Worm (Caenorhabditis elegans) whole organism, young adult: Measurements from ENCODE around the gene fbxa-54.

Source experiments
- D2030.7 ChIP-seq: fragments of 200-800 bp; sonication (Bioruptor generic); IDR thresholded peaks from 2 replicates; pipeline ENCODE4 v1.3.6; 2022; ENCODE audit warnings: missing genetic modification reagents, missing genetic modification characterization, missing compliant biosample characterization
- F33H1.4 ChIP-seq: fragments of 200-800 bp; sonication (Bioruptor generic); IDR thresholded peaks from 2 replicates; pipeline ENCODE4 v1.3.6; 2022; ENCODE audit warnings: missing genetic modification reagents, missing genetic modification characterization, missing compliant biosample characterization
- F52B5.7 ChIP-seq: sonication (generic microtip); optimal IDR thresholded peaks from 2 replicates; lab custom pipeline; 2016; ENCODE audit warnings: mild to moderate bottlenecking, missing genetic modification characterization, missing compliant biosample characterization
- K12H6.12 ChIP-seq: fragments of 200-800 bp; sonication (Bioruptor generic); optimal IDR thresholded peaks from 2 replicates; lab custom pipeline; 2018; ENCODE audit warnings: mild to moderate bottlenecking, missing genetic modification characterization, missing compliant biosample characterization
- Y56A3A.18 ChIP-seq: fragments of 200-800 bp; sonication (Bioruptor generic); IDR thresholded peaks from 2 replicates; pipeline ENCODE4 v1.3.6; 2022; ENCODE audit warnings: missing genetic modification reagents, missing genetic modification characterization, missing compliant biosample characterization
- Y95B8A.8 ChIP-seq: fragments of 200-800 bp; sonication (Bioruptor generic); IDR thresholded peaks from 2 replicates; pipeline ENCODE4 v1.3.6; 2022; ENCODE audit warnings: missing genetic modification reagents, missing genetic modification characterization, missing compliant biosample characterization
- ZK185.1 ChIP-seq: sonication (generic microtip); optimal IDR thresholded peaks from 2 replicates; lab custom pipeline; 2016; ENCODE audit warnings: mild to moderate bottlenecking, missing genetic modification characterization, missing compliant biosample characterization; ENCODE audit not compliant: poor library complexity, severe bottlenecking
- aptf-3 ChIP-seq: fragments of 200-800 bp; sonication (Bioruptor generic); IDR thresholded peaks from 2 replicates; pipeline ENCODE4 v1.3.6; 2022; ENCODE audit warnings: missing genetic modification characterization, missing compliant biosample characterization
- athp-1 ChIP-seq: sonication (generic microtip); optimal IDR thresholded peaks from 2 replicates; lab custom pipeline; 2017; ENCODE audit warnings: mild to moderate bottlenecking, missing genetic modification characterization, missing compliant biosample characterization
- attf-5 ChIP-seq: fragments of 200-800 bp; sonication (Bioruptor generic); optimal IDR thresholded peaks from 2 replicates; lab custom pipeline; 2018; ENCODE audit warnings: mild to moderate bottlenecking, missing genetic modification characterization, missing compliant biosample characterization
- cebp-1 ChIP-seq, 2 experiments: fragments of 200-800 bp in 1 of 2; sonication (Bioruptor generic) in 1 of 2; sonication (generic microtip) in 1 of 2; IDR thresholded peaks in 1 of 2; optimal IDR thresholded peaks in 1 of 2; 2 replicates each; pipeline versions ENCODE4 v1.3.6 to Lab custom; 2017 to 2022; ENCODE audit warnings: missing compliant biosample characterization in 2 of 2, missing genetic modification characterization in 2 of 2, mild to moderate bottlenecking in 1 of 2, missing genetic modification reagents in 1 of 2, moderate library complexity in 1 of 2
- cebp-2 ChIP-seq: fragments of 200-800 bp; sonication (Bioruptor generic); IDR thresholded peaks from 2 replicates; pipeline ENCODE4 v1.3.6; 2022; ENCODE audit warnings: missing genetic modification characterization, missing compliant biosample characterization
- ceh-27 ChIP-seq: fragments of 200-800 bp; sonication (Bioruptor generic); optimal IDR thresholded peaks from 2 replicates; lab custom pipeline; 2018; ENCODE audit warnings: mild to moderate bottlenecking, missing genetic modification characterization, moderate library complexity, missing compliant biosample characterization
- ceh-58 ChIP-seq: fragments of 200-800 bp; sonication (Bioruptor generic); IDR thresholded peaks from 2 replicates; pipeline ENCODE4 v1.3.6; 2022; ENCODE audit warnings: missing genetic modification characterization, missing compliant biosample characterization
- ceh-91 ChIP-seq: fragments of 200-800 bp; sonication (Bioruptor generic); IDR thresholded peaks from 2 replicates; pipeline ENCODE4 v1.3.6; 2022; ENCODE audit warnings: missing genetic modification reagents, missing genetic modification characterization, missing compliant biosample characterization
- chd-7 ChIP-seq: sonication (generic microtip); optimal IDR thresholded peaks from 2 replicates; lab custom pipeline; 2016; ENCODE audit warnings: mild to moderate bottlenecking, missing genetic modification characterization, moderate library complexity, missing compliant biosample characterization
- dox-1 ChIP-seq: fragments of 200-800 bp; sonication (Bioruptor generic); IDR thresholded peaks from 2 replicates; pipeline ENCODE4 v1.3.6; 2022; ENCODE audit warnings: missing genetic modification reagents, missing genetic modification characterization, missing compliant biosample characterization
- egl-44 ChIP-seq: fragments of 200-800 bp; sonication (Bioruptor generic); IDR thresholded peaks from 2 replicates; pipeline ENCODE4 v1.3.6; 2022; ENCODE audit warnings: missing genetic modification reagents, missing genetic modification characterization, missing compliant biosample characterization
- ekl-4 ChIP-seq: fragments of 200-800 bp; sonication (Bioruptor generic); IDR thresholded peaks from 2 replicates; pipeline ENCODE4 v1.3.6; 2022; ENCODE audit warnings: missing genetic modification reagents, missing genetic modification characterization, missing compliant biosample characterization
- fkh-3 ChIP-seq: sonication (generic microtip); optimal IDR thresholded peaks from 2 replicates; lab custom pipeline; 2016; ENCODE audit warnings: mild to moderate bottlenecking, missing genetic modification characterization, missing compliant biosample characterization
- gei-17 ChIP-seq: fragments of 200-800 bp; sonication (Bioruptor generic); optimal IDR thresholded peaks from 2 replicates; lab custom pipeline; 2018; ENCODE audit warnings: mild to moderate bottlenecking, missing genetic modification characterization, missing compliant biosample characterization
- him-1 ChIP-seq: sonication (generic microtip); optimal IDR thresholded peaks from 2 replicates; lab custom pipeline; 2016; ENCODE audit warnings: missing genotype, missing genetic modification reagents, missing genetic modification characterization, missing compliant biosample characterization
- hmg-1.2 ChIP-seq: fragments of 200-800 bp; sonication (Bioruptor generic); IDR thresholded peaks from 2 replicates; pipeline ENCODE4 v1.3.6; 2022; ENCODE audit warnings: missing genetic modification reagents, missing genetic modification characterization, missing compliant biosample characterization
- hmg-20 ChIP-seq: fragments of 200-800 bp; sonication (Bioruptor generic); IDR thresholded peaks from 2 replicates; pipeline ENCODE4 v1.3.6; 2022; ENCODE audit warnings: missing genetic modification reagents, missing genetic modification characterization, missing compliant biosample characterization
- lag-1 ChIP-seq: fragments of 200-800 bp; sonication (Bioruptor generic); IDR thresholded peaks from 2 replicates; pipeline ENCODE4 v1.3.6; 2022; ENCODE audit warnings: missing genetic modification reagents, missing genetic modification characterization, missing compliant biosample characterization
- let-526 ChIP-seq: fragments of 200-800 bp; sonication (Bioruptor generic); IDR thresholded peaks from 2 replicates; pipeline ENCODE4 v1.3.6; 2022; ENCODE audit warnings: missing genetic modification reagents, missing genetic modification characterization, missing compliant biosample characterization
- lsy-27 ChIP-seq: sonication (generic microtip); optimal IDR thresholded peaks from 2 replicates; lab custom pipeline; 2017; ENCODE audit warnings: missing genetic modification characterization, mild to moderate bottlenecking, missing compliant biosample characterization, antibody characterized with exemption, missing genotype, borderline replicate concordance; ENCODE audit not compliant: insufficient read depth
- mcd-1 ChIP-seq: fragments of 200-800 bp; sonication (Bioruptor generic); IDR thresholded peaks from 2 replicates; pipeline ENCODE4 v1.3.6; 2022; ENCODE audit warnings: missing genetic modification reagents, missing genetic modification characterization, missing compliant biosample characterization
- nfya-1 ChIP-seq: sonication (generic microtip); optimal IDR thresholded peaks from 2 replicates; lab custom pipeline; 2017; ENCODE audit warnings: antibody characterized with exemption, missing compliant biosample characterization, missing genetic modification characterization, borderline replicate concordance; ENCODE audit not compliant: insufficient read depth
- nfyb-1 ChIP-seq: fragments of 200-800 bp; sonication (Bioruptor generic); IDR thresholded peaks from 2 replicates; pipeline ENCODE4 v1.3.6; 2022; ENCODE audit warnings: missing genetic modification reagents, missing genetic modification characterization, missing compliant biosample characterization
- nhr-179 ChIP-seq: sonication (generic microtip); optimal IDR thresholded peaks from 2 replicates; lab custom pipeline; 2016; ENCODE audit warnings: mild to moderate bottlenecking, missing genetic modification characterization, missing compliant biosample characterization
- nhr-27 ChIP-seq: fragments of 200-800 bp; sonication (Bioruptor generic); optimal IDR thresholded peaks from 2 replicates; lab custom pipeline; 2018; ENCODE audit warnings: mild to moderate bottlenecking, missing genetic modification characterization, moderate library complexity, missing compliant biosample characterization
- nhr-80 ChIP-seq: sonication (generic microtip); optimal IDR thresholded peaks from 2 replicates; lab custom pipeline; 2016; ENCODE audit warnings: missing genetic modification characterization, missing compliant biosample characterization
- rec-8 ChIP-seq, 2 experiments: sonication (generic microtip); optimal IDR thresholded peaks; 2 replicates each; lab custom pipeline; 2016; ENCODE audit warnings: mild to moderate bottlenecking in 2 of 2, missing genetic modification characterization in 2 of 2, missing genetic modification reagents in 2 of 2, missing genotype in 2 of 2, missing biosample characterization in 1 of 2, missing compliant biosample characterization in 1 of 2, moderate library complexity in 1 of 2
- repo-1 ChIP-seq: sonication (generic microtip); optimal IDR thresholded peaks from 2 replicates; lab custom pipeline; 2017; ENCODE audit warnings: mild to moderate bottlenecking, missing genetic modification characterization, missing compliant biosample characterization
- snpc-1.1 ChIP-seq: sonication (generic microtip); optimal IDR thresholded peaks from 2 replicates; lab custom pipeline; 2017; ENCODE audit warnings: missing genetic modification characterization, mild to moderate bottlenecking, missing compliant biosample characterization, antibody characterized with exemption, moderate library complexity, missing genotype, missing genetic modification reagents; ENCODE audit not compliant: insufficient read depth
- tbx-9 ChIP-seq: sonication (generic microtip); optimal IDR thresholded peaks from 2 replicates; lab custom pipeline; 2016; ENCODE audit warnings: borderline replicate concordance, missing genetic modification characterization, inconsistent platforms, missing compliant biosample characterization
- tlf-1 ChIP-seq: fragments of 200-800 bp; sonication (Bioruptor generic); optimal IDR thresholded peaks from 2 replicates; lab custom pipeline; 2018; ENCODE audit warnings: mild to moderate bottlenecking, missing genetic modification characterization, missing compliant biosample characterization
- xnd-1 ChIP-seq: sonication (generic microtip); optimal IDR thresholded peaks from 2 replicates; lab custom pipeline; 2016; ENCODE audit warnings: missing genotype, missing genetic modification reagents, missing genetic modification characterization, missing compliant biosample characterization
- zfh-2 ChIP-seq: fragments of 200-800 bp; sonication (Bioruptor generic); conservative IDR thresholded peaks from 2 replicates; pipeline ENCODE4 v1.3.6; 2022; ENCODE audit warnings: missing genetic modification reagents, missing genetic modification characterization, missing compliant biosample characterization
- ztf-25 ChIP-seq: fragments of 200-800 bp; sonication (Bioruptor generic); IDR thresholded peaks from 2 replicates; pipeline ENCODE4 v1.3.6; 2022; ENCODE audit warnings: missing genetic modification reagents, missing genetic modification characterization, missing compliant biosample characterization
- ztf-6 ChIP-seq: fragments of 200-800 bp; sonication (Bioruptor generic); IDR thresholded peaks from 2 replicates; pipeline ENCODE4 v1.3.6; 2022; ENCODE audit warnings: missing genetic modification reagents, missing genetic modification characterization, missing compliant biosample characterization

fbxa-54 gene

DNA sequence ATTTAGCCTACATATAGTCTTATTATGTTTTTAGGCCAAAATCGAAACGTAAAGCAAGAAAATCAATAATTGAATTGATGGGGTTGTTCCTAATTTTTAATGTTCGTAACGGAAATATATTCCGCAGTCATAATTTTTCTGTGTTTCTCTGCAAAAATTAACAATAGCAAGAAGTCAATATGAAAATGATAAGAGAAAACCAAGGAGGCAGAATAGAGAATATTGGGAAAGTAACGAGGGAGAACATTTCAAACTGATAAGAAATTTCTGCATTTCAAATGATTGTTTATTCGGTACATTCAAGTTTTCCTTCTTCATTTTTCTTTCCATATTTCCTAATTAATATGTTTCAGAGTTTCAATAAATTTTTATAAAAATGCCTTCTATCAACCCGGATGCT lies at the start of gene fbxa-54:
Gene fbxa-54, plus strand, starts transcription at position 354 of the 400 bp plus-strand sequence.
- TF ChIP-seq D2030.7 (GFP tag; lab: Robert Waterston, UW) (no peak), egl-44 (GFP tag; lab: Robert Waterston, UW) (no peak), chd-7 (tag; lab: Kevin White, UChicago) (no peak), athp-1 (tag; lab: Kevin White, UChicago) (no peak), nhr-80 (peak; percentile 79)

DNA sequence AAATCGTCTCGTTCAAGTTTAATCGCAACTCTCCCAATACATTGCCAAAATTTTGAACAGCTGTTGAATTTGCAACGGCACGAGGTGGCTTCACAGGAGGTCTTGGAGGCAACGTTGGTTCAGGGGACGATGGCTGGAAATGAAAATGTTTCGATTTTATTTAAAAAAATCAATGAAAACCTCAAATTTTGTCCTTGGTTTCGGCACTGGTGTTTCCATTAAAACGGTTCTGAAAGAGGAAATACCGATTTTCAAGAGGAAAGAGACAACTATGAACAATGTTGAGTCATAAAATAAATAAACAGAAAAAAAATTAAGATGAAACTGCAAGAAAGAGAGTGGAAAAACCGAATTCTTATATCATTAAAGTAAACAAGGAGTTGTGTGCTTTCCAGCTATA lies 48.8 kb upstream of the fbxa-54 start, which contains the start of gene F23H11.4:
Gene F23H11.4, minus strand, starts transcription at position 229 of the 400 bp plus-strand sequence.
- TF ChIP-seq xnd-1 (tag; lab: Kevin White, UChicago) (no peak), fkh-3 (tag; lab: Kevin White, UChicago) (no peak), lsy-27 (tag; lab: Kevin White, UChicago) (no peak), dox-1 (no peak), ztf-25 (no peak), K12H6.12 (tag; lab: Kevin White, UChicago) (no peak), let-526 (GFP tag; lab: Robert Waterston, UW) (no peak), D2030.7 (GFP tag; lab: Robert Waterston, UW) (no peak), Y95B8A.8 (GFP tag; lab: Robert Waterston, UW) (no peak), zfh-2 (no peak)

DNA sequence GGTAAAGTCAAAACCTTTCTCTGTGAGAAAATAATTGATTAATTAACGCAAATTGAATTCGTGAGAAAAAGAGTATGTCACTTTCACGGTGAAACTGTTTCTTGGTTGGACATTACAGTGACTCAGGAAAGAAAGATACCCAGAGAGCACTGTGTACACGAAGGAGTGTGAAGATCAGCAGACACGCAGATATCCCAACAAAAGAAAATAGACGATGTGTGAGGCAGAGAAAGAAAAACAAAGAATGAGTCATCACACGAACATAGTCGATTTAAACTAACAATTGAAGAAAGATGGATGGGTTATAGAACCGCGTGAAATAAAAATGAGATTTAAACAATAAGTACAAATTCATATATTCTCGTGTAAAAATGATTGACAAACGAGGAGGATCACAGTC lies 48.1 kb upstream of the fbxa-54 start:
- TF ChIP-seq nfya-1 (tag; lab: Kevin White, UChicago) (no peak), lag-1 (GFP tag; lab: Robert Waterston, UW) (no peak), hmg-1.2 (GFP tag; lab: Robert Waterston, UW) (peak; percentile 16; the same call in 1 of the 2 replicates), cebp-1 (GFP tag; IDR thresholded peaks at IDR 0.05; lab: Robert Waterston, UW) (no peak), cebp-1 (tag; optimal IDR thresholded peaks at IDR 0.05; lab: Kevin White, UChicago) (peak; percentile 2), ceh-27 (GFP tag; lab: Kevin White, UChicago) (no peak)

DNA sequence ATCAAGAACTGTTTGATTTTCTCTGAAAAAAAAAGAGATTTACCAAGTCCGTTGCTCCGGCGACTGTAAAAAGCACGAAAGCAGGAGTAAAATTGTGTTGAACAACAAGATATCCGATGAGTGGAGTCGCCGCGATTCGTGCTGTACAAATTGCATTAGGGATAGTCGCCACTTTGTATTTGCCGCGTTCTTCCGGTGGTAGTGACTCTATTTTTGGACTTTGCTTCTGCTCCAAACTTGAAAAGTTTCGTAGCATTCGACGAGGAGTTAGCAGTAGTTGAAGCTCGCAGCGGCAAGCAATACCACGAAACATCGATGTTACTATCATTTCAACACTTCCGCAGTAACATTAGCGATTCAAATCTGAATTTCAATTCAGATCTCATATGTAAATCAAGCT lies 46.6 kb upstream of the fbxa-54 start, which contains the start of gene crls-1:
Gene crls-1, minus strand, starts transcription at position 363 of the 400 bp plus-strand sequence.
- TF ChIP-seq nfyb-1 (GFP tag; lab: Robert Waterston, UW) (0 out of 2 replicates have a peak, but pooled peaks have one; percentile 37), him-1 (tag; lab: Kevin White, UChicago) (no peak), aptf-3 (no peak), mcd-1 (peak; percentile 29), F52B5.7 (tag; lab: Kevin White, UChicago) (peak; percentile 26), nhr-27 (no peak), cebp-2 (no peak), ztf-6 (no peak), nhr-179 (tag; lab: Kevin White, UChicago) (no peak), lsy-27 (tag; lab: Kevin White, UChicago) (no peak), gei-17 (GFP tag; lab: Kevin White, UChicago) (no peak), ZK185.1 (tag; lab: Kevin White, UChicago) (no peak), repo-1 (tag; lab: Kevin White, UChicago) (peak; percentile 72), lag-1 (GFP tag; lab: Robert Waterston, UW) (no peak), tbx-9 (tag; lab: Kevin White, UChicago) (no peak), hmg-20 (GFP tag; lab: Robert Waterston, UW) (no peak), F33H1.4 (GFP tag; lab: Robert Waterston, UW) (no peak), ekl-4 (GFP tag; lab: Robert Waterston, UW) (peak; percentile 58; the same call in 1 of the 2 replicates), tlf-1 (GFP tag; lab: Kevin White, UChicago) (peak; percentile 16), Y56A3A.18 (no peak), cebp-1 (GFP tag; IDR thresholded peaks at IDR 0.05; lab: Robert Waterston, UW) (no peak), cebp-1 (tag; optimal IDR thresholded peaks at IDR 0.05; lab: Kevin White, UChicago) (no peak), attf-5 (GFP tag; lab: Kevin White, UChicago) (no peak), Y95B8A.8 (GFP tag; lab: Robert Waterston, UW) (0 out of 2 replicates have a peak, but pooled peaks have one; percentile 17), ceh-58 (GFP tag; lab: Robert Waterston, UW) (no peak), ceh-91 (GFP tag; lab: Robert Waterston, UW) (no peak), rec-8 (tag; optimal IDR thresholded peaks at IDR 0.05; lab: Kevin White, UChicago) (no peak), snpc-1.1 (tag; lab: Kevin White, UChicago) (no peak)
